Worm (Caenorhabditis elegans): ENCODE measurements around the gene E01G6.1.

- TF ChIP-seq W03F9.2 (tag; optimal IDR thresholded peaks at IDR 0.05) (no peak), dao-5 (tag; optimal IDR thresholded peaks at IDR 0.05) (no peak)
Measured at ce11 chrX:12313779-12314178, 53.1 kb downstream of the E01G6.1 start.

Measured in whole organism, L4/young adult.